1 fruit fly cellular context compared by ENCODE assay signal in the genomic region with DNA sequence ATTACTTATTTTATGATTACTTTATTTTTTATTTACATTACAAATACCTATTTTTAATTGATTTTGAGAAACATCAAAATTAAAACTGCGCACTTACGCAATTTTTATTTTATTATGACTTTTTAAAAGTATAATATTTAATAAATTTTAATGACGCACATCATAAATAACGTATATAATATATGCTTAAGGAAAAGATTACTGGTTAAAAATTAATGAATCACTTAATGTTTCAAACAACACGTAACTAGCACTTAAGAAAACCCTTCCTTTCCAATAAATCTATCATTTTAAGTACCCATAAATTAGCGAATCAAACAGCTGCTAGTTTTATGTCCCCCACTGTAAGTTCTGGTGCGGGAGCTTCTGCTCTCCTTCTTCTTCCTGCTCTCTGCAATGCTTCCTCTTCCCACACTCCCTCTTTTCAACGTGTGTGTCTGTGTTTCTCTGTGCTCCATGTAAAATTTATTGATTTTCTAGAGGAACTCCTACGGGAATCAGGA.
TF ChIP-seq lines count a peak whose summit lies in the region.

No protein-coding gene starts in this region.

TF ChIP-seq in whole organism, embryonic, 481 proteins besides CTCF, POLR2A, EP300 and RAD21 (continued from another document):
- TF ChIP-seq CG4617 (GFP tag; optimal IDR thresholded peaks at IDR 0.05; lab: Kevin White, UChicago; ENCODE audit: borderline replicate concordance) (no peak), pan (optimal IDR thresholded peaks at IDR 0.05; lab: Kevin White, UChicago) (no peak), pan (GFP tag; optimal IDR thresholded peaks at IDR 0.05 in 1 of 2, IDR thresholded peaks at IDR 0.05 in 1 of 2) (no peak), CG1024 (GFP tag; IDR thresholded peaks at IDR 0.05; lab: Robert Waterston, UW) (0 out of 2 replicates have a peak, but pooled peaks have one; percentile 25), caup (GFP tag; optimal IDR thresholded peaks at IDR 0.05; lab: Kevin White, UChicago; ENCODE audit: severe bottlenecking) (peak; percentile 51), CG14667 (GFP tag; IDR thresholded peaks at IDR 0.05; lab: Robert Waterston, UW) (no peak), Gug (GFP tag; IDR thresholded peaks at IDR 0.05; lab: Robert Waterston, UW) (peak; percentile 22; the same call in 1 of the 4 replicates), hkb (optimal IDR thresholded peaks at IDR 0.05; lab: Kevin White, UChicago) (no peak), hkb (GFP tag; IDR thresholded peaks at IDR 0.05; lab: Robert Waterston, UW) (no peak), CG34422 (GFP tag; IDR thresholded peaks at IDR 0.05; lab: Robert Waterston, UW) (no peak), CG11398 (GFP tag; optimal IDR thresholded peaks at IDR 0.05; lab: Kevin White, UChicago) (no peak), E2f2 (GFP tag; IDR thresholded peaks at IDR 0.05; lab: Robert Waterston, UW) (no peak; the same call in 1 of the 2 replicates), zfh2 (GFP tag; optimal IDR thresholded peaks at IDR 0.05; lab: Kevin White, UChicago) (no peak), Nf-YA (GFP tag; IDR thresholded peaks at IDR 0.05; lab: Robert Waterston, UW) (no peak), Hand (GFP tag; optimal IDR thresholded peaks at IDR 0.05; lab: Kevin White, UChicago) (peak; percentile 42), CG3065 (GFP tag; optimal IDR thresholded peaks at IDR 0.05; lab: Kevin White, UChicago) (no peak), CG11247 (GFP tag; IDR thresholded peaks at IDR 0.05; lab: Robert Waterston, UW) (peak; percentile 45), CG3838 (GFP tag; optimal IDR thresholded peaks at IDR 0.05; lab: Kevin White, UChicago) (no peak), CG13624 (GFP tag; optimal IDR thresholded peaks at IDR 0.05; lab: Kevin White, UChicago) (no peak), cad (GFP tag; optimal IDR thresholded peaks at IDR 0.05; lab: Kevin White, UChicago) (no peak), CG42726 (GFP tag; IDR thresholded peaks at IDR 0.05; lab: Robert Waterston, UW; ENCODE audit: partially characterized antibody) (no peak), Ptx1 (GFP tag; IDR thresholded peaks at IDR 0.05; lab: Robert Waterston, UW) (peak; percentile 32; the same call in 1 of the 2 replicates), Six4 (GFP tag; optimal IDR thresholded peaks at IDR 0.05; lab: Kevin White, UChicago) (peak; percentile 30), CG17802 (tag; optimal IDR thresholded peaks at IDR 0.05; lab: Kevin White, UChicago) (no peak), CG2889 (GFP tag; IDR thresholded peaks at IDR 0.05; lab: Robert Waterston, UW) (no peak), ken (GFP tag; IDR thresholded peaks at IDR 0.05; lab: Robert Waterston, UW) (peak; percentile 40; the same call in 1 of the 3 replicates), lilli (GFP tag; optimal IDR thresholded peaks at IDR 0.05; lab: Kevin White, UChicago) (peak; percentile 3), vfl (GFP tag; optimal IDR thresholded peaks at IDR 0.05; lab: Kevin White, UChicago) (no peak), salm (tag; optimal IDR thresholded peaks at IDR 0.05; lab: Kevin White, UChicago) (peak; percentile 26), Dp (GFP tag; optimal IDR thresholded peaks at IDR 0.05; lab: Kevin White, UChicago) (no peak), CG4424 (GFP tag; optimal IDR thresholded peaks at IDR 0.05; lab: Kevin White, UChicago) (peak; percentile 47), CG10543 (GFP tag; optimal IDR thresholded peaks at IDR 0.05; lab: Kevin White, UChicago) (no peak), CG4854 (GFP tag; optimal IDR thresholded peaks at IDR 0.05; lab: Kevin White, UChicago) (no peak), CG8944 (GFP tag; optimal IDR thresholded peaks at IDR 0.05; lab: Kevin White, UChicago) (no peak), al (GFP tag; IDR thresholded peaks at IDR 0.05; lab: Robert Waterston, UW) (0 out of 2 replicates have a peak, but pooled peaks have one; percentile 13), Optix (GFP tag; IDR thresholded peaks at IDR 0.05; lab: Robert Waterston, UW) (no peak), nerfin-1 (tag; optimal IDR thresholded peaks at IDR 0.05; lab: Kevin White, UChicago) (peak; percentile 36), CG6854 (GFP tag; optimal IDR thresholded peaks at IDR 0.05; lab: Kevin White, UChicago) (peak; percentile 63), ara (GFP tag; IDR thresholded peaks at IDR 0.05; lab: Robert Waterston, UW) (no peak; the same call in 1 of the 2 replicates), sd (tag; optimal IDR thresholded peaks at IDR 0.05; lab: Kevin White, UChicago) (no peak), pnt (GFP tag; optimal IDR thresholded peaks at IDR 0.05; lab: Kevin White, UChicago) (no peak), MBD-R2 (GFP tag; IDR thresholded peaks at IDR 0.05; lab: Robert Waterston, UW) (no peak), fru (optimal IDR thresholded peaks at IDR 0.05; lab: Kevin White, UChicago) (no peak), CG6683 (GFP tag; optimal IDR thresholded peaks at IDR 0.05; lab: Kevin White, UChicago) (peak; percentile 60), CG13775 (GFP tag; optimal IDR thresholded peaks at IDR 0.05; lab: Kevin White, UChicago) (peak; percentile 81), CG7786 (GFP tag; optimal IDR thresholded peaks at IDR 0.05; lab: Kevin White, UChicago) (no peak), CG17186 (GFP tag; optimal IDR thresholded peaks at IDR 0.05; lab: Kevin White, UChicago) (no peak), CG12155 (GFP tag; optimal IDR thresholded peaks at IDR 0.05; lab: Kevin White, UChicago) (peak; percentile 53), vnd (GFP tag; IDR thresholded peaks at IDR 0.05; lab: Robert Waterston, UW; ENCODE audit: partially characterized antibody) (no peak), CG11093 (GFP tag; IDR thresholded peaks at IDR 0.05; lab: Robert Waterston, UW) (no peak), Meics (GFP tag; optimal IDR thresholded peaks at IDR 0.05; lab: Kevin White, UChicago) (peak; percentile 82), Eip74EF (GFP tag; optimal IDR thresholded peaks at IDR 0.05; lab: Kevin White, UChicago) (peak in 1 of 2 experiments; percentile 17), slbo (GFP tag; IDR thresholded peaks at IDR 0.05; lab: Robert Waterston, UW) (peak; percentile 63; the same call in 1 of the 2 replicates), luna (GFP tag; optimal IDR thresholded peaks at IDR 0.05; lab: Kevin White, UChicago) (no peak), Dfd (GFP tag; optimal IDR thresholded peaks at IDR 0.05; lab: Kevin White, UChicago) (no peak), vvl (GFP tag; IDR thresholded peaks at IDR 0.05; lab: Robert Waterston, UW) (peak; percentile 70), BEAF-32 (GFP tag; optimal IDR thresholded peaks at IDR 0.05; lab: Kevin White, UChicago) (no peak), h (optimal IDR thresholded peaks at IDR 0.05; lab: Kevin White, UChicago) (no peak), Dip2 (GFP tag; IDR thresholded peaks at IDR 0.05; lab: Robert Waterston, UW) (no peak), pho (GFP tag; optimal IDR thresholded peaks at IDR 0.05; lab: Kevin White, UChicago) (peak; percentile 20), gcm2 (GFP tag; optimal IDR thresholded peaks at IDR 0.05; lab: Kevin White, UChicago) (no peak), repo (GFP tag; optimal IDR thresholded peaks at IDR 0.05; lab: Kevin White, UChicago) (no peak), D19A (tag; optimal IDR thresholded peaks at IDR 0.05; lab: Kevin White, UChicago) (peak; percentile 52), ham (GFP tag; IDR thresholded peaks at IDR 0.05; lab: Robert Waterston, UW) (no peak), CG18619 (GFP tag; optimal IDR thresholded peaks at IDR 0.05; lab: Kevin White, UChicago) (peak; percentile 81), kni (GFP tag; optimal IDR thresholded peaks at IDR 0.05; lab: Kevin White, UChicago) (no peak), Fer3 (tag; optimal IDR thresholded peaks at IDR 0.05; lab: Kevin White, UChicago) (peak; percentile 65), CG30020 (tag; optimal IDR thresholded peaks at IDR 0.05; lab: Kevin White, UChicago) (peak; percentile 39), seq (GFP tag; IDR thresholded peaks at IDR 0.05; lab: Robert Waterston, UW) (peak; percentile 49; the same call in 1 of the 2 replicates), CG9727 (GFP tag; optimal IDR thresholded peaks at IDR 0.05; lab: Kevin White, UChicago) (peak; percentile 70), yki (optimal IDR thresholded peaks at IDR 0.05; lab: Kevin White, UChicago) (no peak), Side (GFP tag; optimal IDR thresholded peaks at IDR 0.05; lab: Kevin White, UChicago) (no peak), Xbp1 (GFP tag; optimal IDR thresholded peaks at IDR 0.05; lab: Kevin White, UChicago) (peak; percentile 64), CG6175 (GFP tag; IDR thresholded peaks at IDR 0.05; lab: Robert Waterston, UW) (no peak), sob (GFP tag; IDR thresholded peaks at IDR 0.05; lab: Robert Waterston, UW) (no peak), Trl (optimal IDR thresholded peaks at IDR 0.05; lab: Kevin White, UChicago) (peak in 1 of 2 experiments; percentile 27), Trl (GFP tag; optimal IDR thresholded peaks at IDR 0.05; lab: Kevin White, UChicago) (no peak), CG2875 (GFP tag; optimal IDR thresholded peaks at IDR 0.05; lab: Kevin White, UChicago) (peak; percentile 20), Stat92E (GFP tag; optimal IDR thresholded peaks at IDR 0.05; lab: Kevin White, UChicago) (no peak), lab (GFP tag; optimal IDR thresholded peaks at IDR 0.05; lab: Kevin White, UChicago) (peak; percentile 75), tgo (GFP tag; IDR thresholded peaks at IDR 0.05; lab: Robert Waterston, UW) (peak; percentile 54; the same call in 1 of the 3 replicates), CG12219 (GFP tag; optimal IDR thresholded peaks at IDR 0.05; lab: Kevin White, UChicago) (peak; percentile 24), CG34224 (GFP tag; IDR thresholded peaks at IDR 0.05; lab: Robert Waterston, UW; ENCODE audit: partially characterized antibody) (no peak), CG3847 (GFP tag; IDR thresholded peaks at IDR 0.05; lab: Robert Waterston, UW) (no peak), bbx (GFP tag; IDR thresholded peaks at IDR 0.05; lab: Robert Waterston, UW; ENCODE audit: partially characterized antibody) (no peak), CG18476 (GFP tag; optimal IDR thresholded peaks at IDR 0.05; lab: Kevin White, UChicago) (no peak), knrl (GFP tag; IDR thresholded peaks at IDR 0.05; lab: Robert Waterston, UW; ENCODE audit: partially characterized antibody) (no peak), CG11696 (GFP tag; IDR thresholded peaks at IDR 0.05; lab: Robert Waterston, UW) (peak; percentile 84), ssp (GFP tag; IDR thresholded peaks at IDR 0.05; lab: Robert Waterston, UW) (0 out of 2 replicates have a peak, but pooled peaks have one; percentile 5), tio (GFP tag; optimal IDR thresholded peaks at IDR 0.05; lab: Kevin White, UChicago) (peak; percentile 61), CG11504 (tag; optimal IDR thresholded peaks at IDR 0.05; lab: Kevin White, UChicago) (peak; percentile 87), CG8765 (GFP tag; IDR thresholded peaks at IDR 0.05; lab: Robert Waterston, UW) (no peak), z (GFP tag; IDR thresholded peaks at IDR 0.05; lab: Robert Waterston, UW) (peak; percentile 25; the same call in 1 of the 3 replicates), CG10565 (GFP tag; optimal IDR thresholded peaks at IDR 0.05; lab: Kevin White, UChicago) (no peak), Chrac-16 (GFP tag; optimal IDR thresholded peaks at IDR 0.05; lab: Kevin White, UChicago) (peak; percentile 36), eve (GFP tag; optimal IDR thresholded peaks at IDR 0.05; lab: Kevin White, UChicago) (peak in 1 of 2 experiments; percentile 79), HLH4C (GFP tag; IDR thresholded peaks at IDR 0.05; lab: Robert Waterston, UW; ENCODE audit: partially characterized antibody) (no peak), Hr39 (optimal IDR thresholded peaks at IDR 0.05; lab: Kevin White, UChicago) (no peak), hb (GFP tag; IDR thresholded peaks at IDR 0.05; lab: Robert Waterston, UW; ENCODE audit: partially characterized antibody) (no peak), CG10209 (GFP tag; optimal IDR thresholded peaks at IDR 0.05; lab: Kevin White, UChicago) (peak; percentile 78), CG11456 (GFP tag; IDR thresholded peaks at IDR 0.05; lab: Robert Waterston, UW) (peak; percentile 67; the same call in 2 of the 3 replicates), chinmo (GFP tag; IDR thresholded peaks at IDR 0.05; lab: Robert Waterston, UW; ENCODE audit: partially characterized antibody) (no peak)
